Fruit fly (Drosophila melanogaster) whole organism, embryonic: Measurements from ENCODE around the gene Ak3.

Source experiments
- Antp ChIP-seq: fragments of 200-800 bp; sonication (Bioruptor generic); optimal IDR thresholded peaks from 3 replicates; lab custom pipeline; 2016; ENCODE audit warnings: missing biosample characterization, missing genetic modification characterization
- Atf3 ChIP-seq: fragments of 200-800 bp; sonication (Bioruptor generic); optimal IDR thresholded peaks from 3 replicates; lab custom pipeline; 2016; ENCODE audit warnings: missing biosample characterization, missing genetic modification characterization
- CG10366 ChIP-seq: fragments of 200-800 bp; sonication (Bioruptor generic); IDR thresholded peaks from 2 replicates; pipeline ENCODE4 v1.3.6; 2022; ENCODE audit warnings: missing biosample characterization, missing genetic modification characterization
- CG10543 ChIP-seq: fragments of 200-800 bp; sonication (Bioruptor generic); optimal IDR thresholded peaks from 3 replicates; lab custom pipeline; 2017; ENCODE audit warnings: missing biosample characterization, mild to moderate bottlenecking, missing genetic modification characterization, moderate library complexity
- CG11695 ChIP-seq: fragments of 200-800 bp; sonication (Bioruptor generic); IDR thresholded peaks from 3 replicates; pipeline ENCODE4 v1.3.6; 2022; ENCODE audit warnings: missing biosample characterization, missing genetic modification characterization
- CG11723 ChIP-seq: fragments of 200-800 bp; sonication (Bioruptor generic); optimal IDR thresholded peaks from 2 replicates; lab custom pipeline; 2017; ENCODE audit warnings: missing biosample characterization, mild to moderate bottlenecking, missing genetic modification characterization
- CG12219 ChIP-seq: fragments of 200-800 bp; sonication (Bioruptor generic); optimal IDR thresholded peaks from 3 replicates; lab custom pipeline; 2018; ENCODE audit warnings: missing biosample characterization, mild to moderate bottlenecking, missing genetic modification characterization
- CG14860 ChIP-seq: fragments of 200-800 bp; sonication (Bioruptor generic); IDR thresholded peaks from 3 replicates; pipeline ENCODE4 v1.3.6; 2022; ENCODE audit warnings: missing biosample characterization, missing genetic modification characterization; ENCODE audit not compliant: partially characterized antibody
- CG16813 ChIP-seq: fragments of 200-800 bp; sonication (Bioruptor generic); IDR thresholded peaks from 3 replicates; pipeline ENCODE4 v1.3.6; 2022; ENCODE audit warnings: missing biosample characterization, missing genetic modification characterization; ENCODE audit not compliant: partially characterized antibody
- CG17328 ChIP-seq: fragments of 200-800 bp; sonication (Bioruptor generic); IDR thresholded peaks from 2 replicates; pipeline ENCODE4 v1.3.6; 2022; ENCODE audit warnings: missing biosample characterization, missing genetic modification characterization
- CG1792 ChIP-seq: fragments of 200-800 bp; sonication (Bioruptor generic); optimal IDR thresholded peaks from 2 replicates; lab custom pipeline; 2016; ENCODE audit warnings: missing biosample characterization, missing genetic modification characterization
- CG18011 ChIP-seq: fragments of 200-800 bp; sonication (Bioruptor generic); optimal IDR thresholded peaks from 2 replicates; lab custom pipeline; 2017; ENCODE audit warnings: missing biosample characterization, missing genetic modification characterization, mild to moderate bottlenecking, moderate library complexity, missing genotype
- CG31365 ChIP-seq: fragments of 200-800 bp; sonication (Bioruptor generic); optimal IDR thresholded peaks from 2 replicates; lab custom pipeline; 2018; ENCODE audit warnings: missing biosample characterization, mild to moderate bottlenecking, missing genetic modification characterization
- CG33557 ChIP-seq: fragments of 200-800 bp; sonication (Bioruptor generic); optimal IDR thresholded peaks from 2 replicates; lab custom pipeline; 2019; ENCODE audit warnings: missing biosample characterization, mild to moderate bottlenecking, missing genetic modification characterization, moderate library complexity
- CG7556 ChIP-seq: fragments of 200-800 bp; sonication (Bioruptor generic); optimal IDR thresholded peaks from 2 replicates; lab custom pipeline; 2017; ENCODE audit warnings: missing biosample characterization, mild to moderate bottlenecking, missing genetic modification characterization
- CG9797 ChIP-seq: fragments of 200-800 bp; sonication (Bioruptor generic); optimal IDR thresholded peaks from 3 replicates; lab custom pipeline; 2018; ENCODE audit warnings: missing biosample characterization, mild to moderate bottlenecking, missing genetic modification characterization
- Chrac-16 ChIP-seq: fragments of 200-800 bp; sonication (Bioruptor generic); optimal IDR thresholded peaks from 3 replicates; lab custom pipeline; 2016; ENCODE audit warnings: missing biosample characterization, missing genetic modification characterization
- Dll ChIP-seq: fragments of 200-800 bp; sonication (Bioruptor generic); IDR thresholded peaks from 4 replicates; pipeline ENCODE4 v1.3.6; 2022; ENCODE audit warnings: missing biosample characterization, missing genetic modification characterization; ENCODE audit not compliant: partially characterized antibody
- ERR ChIP-seq: fragments of 200-800 bp; sonication (Bioruptor generic); optimal IDR thresholded peaks from 2 replicates; lab custom pipeline; 2016; ENCODE audit warnings: missing biosample characterization, missing genetic modification characterization
- HLH54F ChIP-seq: fragments of 200-800 bp; sonication (Bioruptor generic); optimal IDR thresholded peaks from 3 replicates; lab custom pipeline; 2016; ENCODE audit warnings: missing biosample characterization, missing genetic modification characterization
- HLHmδ ChIP-seq: fragments of 200-800 bp; sonication (Bioruptor generic); optimal IDR thresholded peaks from 2 replicates; lab custom pipeline; 2018; ENCODE audit warnings: missing biosample characterization, mild to moderate bottlenecking, missing genetic modification characterization, moderate library complexity
- Hey ChIP-seq: fragments of 200-800 bp; sonication (Bioruptor generic); optimal IDR thresholded peaks from 3 replicates; lab custom pipeline; 2018; ENCODE audit warnings: missing biosample characterization, mild to moderate bottlenecking, missing genetic modification characterization
- Hr3 ChIP-seq: fragments of 200-800 bp; sonication (Bioruptor generic); optimal IDR thresholded peaks from 3 replicates; lab custom pipeline; 2016; ENCODE audit warnings: missing biosample characterization, missing genetic modification characterization
- MBD-R2 ChIP-seq: fragments of 200-800 bp; sonication (Bioruptor generic); IDR thresholded peaks from 2 replicates; pipeline ENCODE4 v1.3.6; 2022; ENCODE audit warnings: missing biosample characterization, missing genetic modification characterization
- Mad ChIP-seq: fragments of 200-800 bp; sonication (Bioruptor generic); optimal IDR thresholded peaks from 2 replicates; lab custom pipeline; 2016; ENCODE audit warnings: missing biosample characterization, missing genetic modification characterization
- NC2α ChIP-seq: fragments of 200-800 bp; sonication (Bioruptor generic); optimal IDR thresholded peaks from 2 replicates; lab custom pipeline; 2016; ENCODE audit warnings: missing biosample characterization, missing genetic modification characterization
- Ptx1 ChIP-seq: fragments of 200-800 bp; sonication (Bioruptor generic); IDR thresholded peaks from 2 replicates; pipeline ENCODE4 v1.3.6; 2022; ENCODE audit warnings: missing biosample characterization, missing genetic modification characterization
- Ravus ChIP-seq: fragments of 200-800 bp; sonication (Bioruptor generic); IDR thresholded peaks from 2 replicates; pipeline ENCODE4 v1.3.6; 2022; ENCODE audit warnings: missing biosample characterization, missing genetic modification characterization
- Scr ChIP-seq: fragments of 200-800 bp; sonication (Bioruptor generic); IDR thresholded peaks from 2 replicates; pipeline ENCODE4 v1.3.6; 2022; ENCODE audit warnings: missing biosample characterization, missing genetic modification characterization; ENCODE audit not compliant: partially characterized antibody
- Trl ChIP-seq, 3 experiments: fragments of >200 bp in 2 of 3; fragments of 200-800 bp in 1 of 3; sonication (Bioruptor generic) in 1 of 3; optimal IDR thresholded peaks; 2 replicates in 1 of 3; 3 replicates in 2 of 3; lab custom pipeline; 2016 to 2017; ENCODE audit warnings: missing biosample characterization in 1 of 3, missing genetic modification characterization in 1 of 3
- Usf ChIP-seq: fragments of 200-800 bp; sonication (Bioruptor generic); optimal IDR thresholded peaks from 2 replicates; lab custom pipeline; 2017; ENCODE audit warnings: missing genotype, missing biosample characterization, missing genetic modification characterization
- YL-1 ChIP-seq: fragments of 200-800 bp; sonication (Bioruptor generic); optimal IDR thresholded peaks from 3 replicates; lab custom pipeline; 2017; ENCODE audit warnings: missing biosample characterization, mild to moderate bottlenecking, missing genetic modification characterization
- bigmax ChIP-seq: fragments of 200-800 bp; sonication (Bioruptor generic); optimal IDR thresholded peaks from 2 replicates; lab custom pipeline; 2018; ENCODE audit warnings: missing biosample characterization, mild to moderate bottlenecking, missing genetic modification characterization
- bowl ChIP-seq: fragments of 200-800 bp; sonication (Bioruptor generic); IDR thresholded peaks from 2 replicates; pipeline ENCODE4 v1.3.6; 2022; ENCODE audit warnings: missing biosample characterization, missing genetic modification characterization
- cad ChIP-seq: fragments of >200 bp; optimal IDR thresholded peaks from 2 replicates; lab custom pipeline; 2017; ENCODE audit warnings: missing biosample characterization, missing genetic modification characterization
- chif ChIP-seq, 2 experiments: fragments of 200-800 bp; sonication (Bioruptor generic); optimal IDR thresholded peaks; 3 replicates each; lab custom pipeline; 2016; ENCODE audit warnings: missing biosample characterization in 2 of 2, missing genetic modification characterization in 2 of 2
- chm ChIP-seq: fragments of 200-800 bp; sonication (Bioruptor generic); IDR thresholded peaks from 2 replicates; pipeline ENCODE4 v1.3.6; 2022; ENCODE audit warnings: missing biosample characterization, missing genetic modification characterization
- disco-r ChIP-seq: fragments of 200-800 bp; sonication (Bioruptor generic); optimal IDR thresholded peaks from 2 replicates; lab custom pipeline; 2016; ENCODE audit warnings: missing biosample characterization, missing genetic modification characterization
- dm ChIP-seq: fragments of 200-800 bp; sonication (Bioruptor generic); optimal IDR thresholded peaks from 3 replicates; lab custom pipeline; 2016; ENCODE audit warnings: missing biosample characterization, missing genetic modification characterization
- eyg ChIP-seq: fragments of 200-800 bp; sonication (Bioruptor generic); optimal IDR thresholded peaks from 3 replicates; lab custom pipeline; 2016; ENCODE audit warnings: missing biosample characterization, missing genetic modification characterization
- gcm ChIP-seq: fragments of 200-800 bp; sonication (Bioruptor generic); optimal IDR thresholded peaks from 2 replicates; lab custom pipeline; 2019; ENCODE audit warnings: missing biosample characterization, mild to moderate bottlenecking, missing genetic modification characterization, moderate library complexity
- gem ChIP-seq: fragments of 200-800 bp; sonication (Bioruptor generic); optimal IDR thresholded peaks from 2 replicates; lab custom pipeline; 2019; ENCODE audit warnings: missing biosample characterization, mild to moderate bottlenecking, missing genetic modification characterization, moderate library complexity
- jigr1 ChIP-seq: fragments of 200-800 bp; sonication (Bioruptor generic); IDR thresholded peaks from 3 replicates; pipeline ENCODE4 v1.3.6; 2022; ENCODE audit warnings: missing biosample characterization, missing genetic modification characterization
- kah ChIP-seq: fragments of 200-800 bp; sonication (Bioruptor generic); optimal IDR thresholded peaks from 2 replicates; lab custom pipeline; 2018; ENCODE audit warnings: missing biosample characterization, mild to moderate bottlenecking, missing genetic modification characterization
- ken ChIP-seq: fragments of 200-800 bp; sonication (Bioruptor generic); IDR thresholded peaks from 3 replicates; pipeline ENCODE4 v1.3.6; 2022; ENCODE audit warnings: missing biosample characterization, missing genetic modification characterization
- nerfin-1 ChIP-seq: fragments of 200-800 bp; sonication (Bioruptor generic); optimal IDR thresholded peaks from 3 replicates; lab custom pipeline; 2019; ENCODE audit warnings: missing biosample characterization, mild to moderate bottlenecking, missing genetic modification characterization, moderate library complexity
- run ChIP-seq: fragments of 200-800 bp; sonication (Bioruptor generic); optimal IDR thresholded peaks from 3 replicates; lab custom pipeline; 2018; ENCODE audit warnings: missing biosample characterization, mild to moderate bottlenecking, missing genetic modification characterization
- sim ChIP-seq: fragments of 200-800 bp; sonication (Bioruptor generic); IDR thresholded peaks from 2 replicates; pipeline ENCODE4 v1.3.6; 2022; ENCODE audit warnings: missing biosample characterization, missing genetic modification characterization
- tio ChIP-seq: fragments of 200-800 bp; sonication (Bioruptor generic); optimal IDR thresholded peaks from 2 replicates; lab custom pipeline; 2017; ENCODE audit warnings: missing biosample characterization, missing genetic modification characterization, inconsistent platforms
- ttk ChIP-seq: fragments of 200-800 bp; sonication (Bioruptor generic); IDR thresholded peaks from 2 replicates; pipeline ENCODE4 v2.1.2; 2022; ENCODE audit warnings: missing biosample characterization, missing genetic modification characterization

The Ak3 gene

dm6 chr3R:10868427-10868962 is 20.9 kb downstream of the Ak3 start, which contains the start of the genes SelR and Tsp86D (continued):
- TF ChIP-seq CG18011 (GFP tag; lab: Kevin White, UChicago) (no peak), CG11723 (GFP tag; lab: Kevin White, UChicago) (peak; percentile 29), Hr3 (no peak), chif (GFP tag; optimal IDR thresholded peaks at IDR 0.05; lab: Kevin White, UChicago) (no peak), ERR (GFP tag; lab: Kevin White, UChicago) (peak; percentile 33), Atf3 (no peak), Antp (GFP tag; lab: Kevin White, UChicago) (peak; percentile 17), bowl (GFP tag; lab: Robert Waterston, UW) (no peak), eyg (GFP tag; lab: Kevin White, UChicago) (no peak), CG7556 (GFP tag; lab: Kevin White, UChicago) (no peak), CG16813 (GFP tag; lab: Robert Waterston, UW) (peak; percentile 53), ken (GFP tag; lab: Robert Waterston, UW) (no peak), MBD-R2 (GFP tag; lab: Robert Waterston, UW) (peak; percentile 97), disco-r (GFP tag; lab: Kevin White, UChicago) (no peak), Ptx1 (GFP tag; lab: Robert Waterston, UW) (peak; percentile 21; the same call in 1 of the 2 replicates), CG10366 (GFP tag; lab: Robert Waterston, UW) (no peak), chm (GFP tag; lab: Robert Waterston, UW) (no peak), CG11695 (GFP tag; lab: Robert Waterston, UW) (0 out of 3 replicates have a peak, but pooled peaks have one; percentile 26), CG14860 (GFP tag; lab: Robert Waterston, UW) (peak; percentile 53; the same call in 2 of the 3 replicates), Mad (GFP tag; lab: Kevin White, UChicago) (no peak), HLH54F (GFP tag; lab: Kevin White, UChicago) (no peak), bigmax (GFP tag; lab: Kevin White, UChicago) (no peak), gem (tag; lab: Kevin White, UChicago) (no peak), Scr (GFP tag; lab: Robert Waterston, UW) (peak; percentile 68), gcm (GFP tag; lab: Kevin White, UChicago) (peak; percentile 66), Usf (no peak), Hey (tag; lab: Kevin White, UChicago) (no peak), CG9797 (GFP tag; lab: Kevin White, UChicago) (peak; percentile 95), jigr1 (GFP tag; lab: Robert Waterston, UW) (no peak), run (peak; percentile 25), nerfin-1 (tag; lab: Kevin White, UChicago) (peak; percentile 79), HLHmδ (GFP tag; lab: Kevin White, UChicago) (peak; percentile 78), CG12219 (peak; percentile 37), CG1792 (no peak), ttk (GFP tag; lab: Robert Waterston, UW) (0 out of 2 replicates have a peak, but pooled peaks have one; percentile 17), Ravus (no peak), CG31365 (tag; lab: Kevin White, UChicago) (peak; percentile 5), Chrac-16 (GFP tag; lab: Kevin White, UChicago) (no peak), YL-1 (GFP tag; lab: Kevin White, UChicago) (peak; percentile 95), cad (GFP tag; lab: Kevin White, UChicago) (peak; percentile 74), kah (GFP tag; lab: Kevin White, UChicago) (peak; percentile 78), Trl (optimal IDR thresholded peaks at IDR 0.05; lab: Kevin White, UChicago) (no peak), Trl (GFP tag; optimal IDR thresholded peaks at IDR 0.05; lab: Kevin White, UChicago) (no peak), dm (GFP tag; lab: Kevin White, UChicago) (peak; percentile 75), sim (no peak), Dll (peak; percentile 75), NC2α (GFP tag; lab: Kevin White, UChicago) (no peak), tio (GFP tag; lab: Kevin White, UChicago) (no peak), CG17328 (GFP tag; lab: Robert Waterston, UW) (no peak), CG10543 (peak; percentile 67), CG33557 (no peak)
